Worm (Caenorhabditis elegans) whole organism, early embryonic: ENCODE data around the gene mboa-3.

Experiments used
- B0310.2 ChIP-seq: sonication (generic microtip); optimal IDR thresholded peaks from 2 replicates; lab custom pipeline; 2016; ENCODE audit warnings: mild to moderate bottlenecking, missing genetic modification characterization, missing compliant biosample characterization
- F13C5.2 ChIP-seq: sonication (generic microtip); optimal IDR thresholded peaks from 2 replicates; lab custom pipeline; 2017; ENCODE audit warnings: mild to moderate bottlenecking, missing genetic modification characterization, inconsistent platforms, missing compliant biosample characterization
- aly-1 ChIP-seq: sonication (generic microtip); optimal IDR thresholded peaks from 2 replicates; lab custom pipeline; 2016; ENCODE audit warnings: missing genetic modification characterization, missing compliant biosample characterization
- ama-1 ChIP-seq: fragments of 150-350 bp; optimal IDR thresholded peaks from 2 replicates; lab custom pipeline; 2014
- ceh-13 ChIP-seq: fragments of 200-800 bp; sonication (Bioruptor generic); optimal IDR thresholded peaks from 2 replicates; lab custom pipeline; 2018; ENCODE audit warnings: mild to moderate bottlenecking, missing genetic modification characterization, missing compliant biosample characterization
- ceh-36 ChIP-seq: sonication (generic microtip); optimal IDR thresholded peaks from 2 replicates; lab custom pipeline; 2016; ENCODE audit warnings: missing genetic modification characterization, inconsistent platforms, missing compliant biosample characterization
- ets-7 ChIP-seq: sonication (generic microtip); optimal IDR thresholded peaks from 2 replicates; lab custom pipeline; 2016; ENCODE audit warnings: missing genotype, missing genetic modification characterization, missing compliant biosample characterization
- flt-1 ChIP-seq: fragments of 200-800 bp; sonication (Bioruptor generic); IDR thresholded peaks from 2 replicates; pipeline ENCODE4 v1.3.6; 2022; ENCODE audit warnings: missing genetic modification characterization, missing compliant biosample characterization
- hmbx-1 ChIP-seq: sonication (generic microtip); optimal IDR thresholded peaks from 2 replicates; lab custom pipeline; 2016; ENCODE audit warnings: mild to moderate bottlenecking, missing genetic modification characterization, missing compliant biosample characterization
- hmg-4 ChIP-seq: fragments of 200-800 bp; sonication (Bioruptor generic); optimal IDR thresholded peaks from 2 replicates; lab custom pipeline; 2018; ENCODE audit warnings: mild to moderate bottlenecking, missing genetic modification characterization, missing compliant biosample characterization
- hnd-1 ChIP-seq: sonication (generic microtip); optimal IDR thresholded peaks from 2 replicates; lab custom pipeline; 2016; ENCODE audit warnings: missing genetic modification characterization, missing compliant biosample characterization
- pes-1 ChIP-seq: fragments of 200-800 bp; sonication (Bioruptor generic); IDR thresholded peaks from 2 replicates; pipeline ENCODE4 v1.3.6; 2022; ENCODE audit warnings: missing genetic modification reagents, missing genetic modification characterization, missing compliant biosample characterization
- scrt-1 ChIP-seq: fragments of 200-800 bp; sonication (Bioruptor generic); IDR thresholded peaks from 2 replicates; pipeline ENCODE4 v1.3.6; 2022; ENCODE audit warnings: missing genetic modification characterization, missing compliant biosample characterization
- sea-1 ChIP-seq: fragments of 200-800 bp; sonication (Bioruptor generic); conservative IDR thresholded peaks from 2 replicates; pipeline ENCODE4 v1.3.6; 2022; ENCODE audit warnings: missing genetic modification characterization, missing compliant biosample characterization
- tbx-11 ChIP-seq: fragments of 200-800 bp; sonication (Bioruptor generic); IDR thresholded peaks from 2 replicates; pipeline ENCODE4 v1.3.6; 2022; ENCODE audit warnings: missing genetic modification characterization, missing compliant biosample characterization
- tbx-37 ChIP-seq: fragments of 200-800 bp; sonication (Bioruptor generic); conservative IDR thresholded peaks from 2 replicates; pipeline ENCODE4 v1.3.6; 2022; ENCODE audit warnings: missing genetic modification reagents, missing genetic modification characterization, missing compliant biosample characterization
- tra-4 ChIP-seq: sonication (generic microtip); optimal IDR thresholded peaks from 2 replicates; lab custom pipeline; 2017; ENCODE audit warnings: missing genetic modification characterization, missing compliant biosample characterization

mboa-3 gene

ce11 chrX:5485931-5486537 is 36.6 kb downstream of the mboa-3 start, which contains the start of gene C25F6.1:
Gene C25F6.1, plus strand, starts transcription at chrX:5486487.
- no peak for TF ChIP-seq flt-1 (GFP tag; lab: Robert Waterston, UW)
- no peak for TF ChIP-seq pes-1
- TF ChIP-seq aly-1 (tag; lab: Kevin White, UChicago): no peak
- no peak for TF ChIP-seq tbx-11 (GFP tag; lab: Robert Waterston, UW)
- TF ChIP-seq B0310.2 (tag; lab: Kevin White, UChicago): no peak
- TF ChIP-seq hnd-1 (tag; lab: Kevin White, UChicago): no peak
- TF ChIP-seq ceh-36 (tag; lab: Kevin White, UChicago): no peak
- TF ChIP-seq hmg-4 (GFP tag; lab: Kevin White, UChicago): no peak
- no peak for TF ChIP-seq tbx-37 (GFP tag; lab: Robert Waterston, UW)
- TF ChIP-seq ceh-13 (GFP tag; lab: Kevin White, UChicago): no peak
- no peak for TF ChIP-seq tra-4 (tag; lab: Kevin White, UChicago)
- no peak for TF ChIP-seq scrt-1 (GFP tag; lab: Robert Waterston, UW)

- TF ChIP-seq sea-1: 0 out of 2 replicates have a peak, but pooled peaks have one; percentile 12
- TF ChIP-seq pes-1: peak; percentile 62; the same call in 1 of the 2 replicates
- no peak for TF ChIP-seq hmbx-1
- TF ChIP-seq ceh-36 (tag; lab: Kevin White, UChicago): peak; percentile 43
- TF ChIP-seq flt-1 (GFP tag; lab: Robert Waterston, UW): 0 out of 2 replicates have a peak, but pooled peaks have one; percentile 45
- peak; percentile 29; the same call in 1 of the 2 replicates for TF ChIP-seq tbx-37 (GFP tag; lab: Robert Waterston, UW)
- TF ChIP-seq scrt-1 (GFP tag; lab: Robert Waterston, UW): no peak
Observed at ce11 chrX:5485284-5485927, 37.2 kb downstream of the mboa-3 start.

- TF ChIP-seq ama-1 (lab: Kevin White, UChicago) (no peak), hnd-1 (tag; lab: Kevin White, UChicago) (no peak), sea-1 (no peak), tra-4 (tag; lab: Kevin White, UChicago) (no peak), pes-1 (no peak), hmg-4 (GFP tag; lab: Kevin White, UChicago) (peak; percentile 54), F13C5.2 (tag; lab: Kevin White, UChicago) (no peak), ets-7 (tag; lab: Kevin White, UChicago) (no peak), tbx-37 (GFP tag; lab: Robert Waterston, UW) (peak; percentile 34; the same call in 1 of the 2 replicates), flt-1 (GFP tag; lab: Robert Waterston, UW) (no peak), aly-1 (tag; lab: Kevin White, UChicago) (no peak), hmbx-1 (no peak), B0310.2 (tag; lab: Kevin White, UChicago) (peak; percentile 65)
Observed at ce11 chrX:5479876-5480580, 42.6 kb downstream of the mboa-3 start.

ce11 chrX:5479300-5479811 is 43.3 kb downstream of the mboa-3 start, which contains the start of gene dlg-1:
Gene dlg-1, plus strand, starts transcription at chrX:5479700.
- no peak for TF ChIP-seq hmg-4 (GFP tag; lab: Kevin White, UChicago)
- no peak for TF ChIP-seq sea-1
- no peak for TF ChIP-seq hmbx-1
- no peak for TF ChIP-seq ceh-36 (tag; lab: Kevin White, UChicago)
- TF ChIP-seq tra-4 (tag; lab: Kevin White, UChicago): no peak
- no peak for TF ChIP-seq B0310.2 (tag; lab: Kevin White, UChicago)
- no peak for TF ChIP-seq ets-7 (tag; lab: Kevin White, UChicago)
- TF ChIP-seq hnd-1 (tag; lab: Kevin White, UChicago): no peak
- no peak for TF ChIP-seq pes-1
- no peak for TF ChIP-seq F13C5.2 (tag; lab: Kevin White, UChicago)
- TF ChIP-seq tbx-11 (GFP tag; lab: Robert Waterston, UW): no peak
- TF ChIP-seq ama-1 (lab: Kevin White, UChicago): no peak
- no peak for TF ChIP-seq tbx-37 (GFP tag; lab: Robert Waterston, UW)
- TF ChIP-seq aly-1 (tag; lab: Kevin White, UChicago): no peak
- no peak for TF ChIP-seq ceh-13 (GFP tag; lab: Kevin White, UChicago)
- no peak for TF ChIP-seq flt-1 (GFP tag; lab: Robert Waterston, UW)
- no peak for TF ChIP-seq scrt-1 (GFP tag; lab: Robert Waterston, UW)

ce11 chrX:5478875-5479274 is 43.7 kb downstream of the mboa-3 start:
- TF ChIP-seq hnd-1 (tag; lab: Kevin White, UChicago): no peak

ce11 chrX:5477597-5477996 is 45.0 kb downstream of the mboa-3 start:
- no peak for TF ChIP-seq tbx-11 (GFP tag; lab: Robert Waterston, UW)
- no peak for TF ChIP-seq aly-1 (tag; lab: Kevin White, UChicago)
- no peak for TF ChIP-seq F13C5.2 (tag; lab: Kevin White, UChicago)
- TF ChIP-seq ceh-36 (tag; lab: Kevin White, UChicago): no peak
- no peak for TF ChIP-seq ets-7 (tag; lab: Kevin White, UChicago)
- TF ChIP-seq sea-1: no peak
- no peak for TF ChIP-seq tra-4 (tag; lab: Kevin White, UChicago)
- no peak for TF ChIP-seq tbx-37 (GFP tag; lab: Robert Waterston, UW)
- no peak for TF ChIP-seq hmg-4 (GFP tag; lab: Kevin White, UChicago)
